3 fruit fly cellular contexts compared by ENCODE assay signal in genomic region chr3L:10747437-10747836, dm6.
TF ChIP-seq lines count a peak whose summit lies in the region.

No protein-coding gene starts in this region.

- no peak for TF ChIP-seq CTCF in whole organism, embryonic (GFP tag; optimal IDR thresholded peaks at IDR 0.05; lab: Kevin White, UChicago)

TF ChIP-seq in whole organism, adult, 20 proteins besides CTCF, POLR2A, EP300 and RAD21:
- TF ChIP-seq tj (GFP tag; optimal IDR thresholded peaks at IDR 0.05; lab: Kevin White, UChicago) (no peak), kay (GFP tag; lab: Kevin White, UChicago; ENCODE audit: borderline replicate concordance) (peak; percentile 39)

TF ChIP-seq in whole organism, embryonic, 481 proteins besides CTCF, POLR2A, EP300 and RAD21:
- no peak for TF ChIP-seq CG12391 (tag; optimal IDR thresholded peaks at IDR 0.05; lab: Kevin White, UChicago)
- no peak for TF ChIP-seq Abd-B (GFP tag; optimal IDR thresholded peaks at IDR 0.05; lab: Kevin White, UChicago)
- TF ChIP-seq CG7839 (tag; optimal IDR thresholded peaks at IDR 0.05; lab: Kevin White, UChicago), result peak; percentile 14
- peak; percentile 8 for TF ChIP-seq Nf-YC (tag; optimal IDR thresholded peaks at IDR 0.05; lab: Kevin White, UChicago)
- peak; percentile 73; the same call in 2 of the 4 replicates for TF ChIP-seq chinmo (GFP tag; IDR thresholded peaks at IDR 0.05; lab: Robert Waterston, UW; ENCODE audit: partially characterized antibody)
- peak in 1 of 2 experiments; percentile 14 for TF ChIP-seq eve (GFP tag; optimal IDR thresholded peaks at IDR 0.05; lab: Kevin White, UChicago)
- TF ChIP-seq chm (GFP tag; IDR thresholded peaks at IDR 0.05; lab: Robert Waterston, UW), result no peak
- no peak for TF ChIP-seq CG9817 (tag; optimal IDR thresholded peaks at IDR 0.05; lab: Kevin White, UChicago)
- peak in 1 of 2 experiments; percentile 23 for TF ChIP-seq Hr78 (GFP tag; optimal IDR thresholded peaks at IDR 0.05; lab: Kevin White, UChicago)
- TF ChIP-seq lab (GFP tag; optimal IDR thresholded peaks at IDR 0.05; lab: Kevin White, UChicago), result peak; percentile 13
- TF ChIP-seq sens-2 (GFP tag; IDR thresholded peaks at IDR 0.05; lab: Robert Waterston, UW), result 0 out of 2 replicates have a peak, but pooled peaks have one; percentile 4
- TF ChIP-seq cato (GFP tag; optimal IDR thresholded peaks at IDR 0.05; lab: Kevin White, UChicago; ENCODE audit: borderline replicate concordance), result no peak
- TF ChIP-seq CG7372 (GFP tag; IDR thresholded peaks at IDR 0.05; lab: Robert Waterston, UW), result 0 out of 2 replicates have a peak, but pooled peaks have one; percentile 28
- TF ChIP-seq stc (GFP tag; IDR thresholded peaks at IDR 0.05; lab: Robert Waterston, UW), result no peak
- peak; percentile 57 for TF ChIP-seq abd-A (tag; optimal IDR thresholded peaks at IDR 0.05; lab: Kevin White, UChicago)
- no peak for TF ChIP-seq HLH3B (GFP tag; IDR thresholded peaks at IDR 0.05; lab: Robert Waterston, UW)
- peak; percentile 14 for TF ChIP-seq gro (GFP tag; optimal IDR thresholded peaks at IDR 0.05; lab: Kevin White, UChicago)
- peak; percentile 22 for TF ChIP-seq sens (GFP tag; lab: Kevin White, UChicago)
- peak; percentile 62 for TF ChIP-seq sd (tag; optimal IDR thresholded peaks at IDR 0.05; lab: Kevin White, UChicago)
- TF ChIP-seq Ets65A (GFP tag; lab: Kevin White, UChicago), result peak; percentile 28
- no peak for TF ChIP-seq Lhr (GFP tag; optimal IDR thresholded peaks at IDR 0.05; lab: Kevin White, UChicago)
- TF ChIP-seq cg (GFP tag; optimal IDR thresholded peaks at IDR 0.05; lab: Kevin White, UChicago), result peak; percentile 41
- no peak for TF ChIP-seq her (GFP tag; optimal IDR thresholded peaks at IDR 0.05; lab: Kevin White, UChicago)
- peak; percentile 12 for TF ChIP-seq sug (tag; optimal IDR thresholded peaks at IDR 0.05; lab: Kevin White, UChicago)
- TF ChIP-seq Rfx (GFP tag; IDR thresholded peaks at IDR 0.05; lab: Robert Waterston, UW), result peak; percentile 16; the same call in 1 of the 2 replicates
- no peak for TF ChIP-seq Atf-2 (GFP tag; optimal IDR thresholded peaks at IDR 0.05; lab: Kevin White, UChicago)
- peak; percentile 53 for TF ChIP-seq Med (GFP tag; lab: Kevin White, UChicago)

TF ChIP-seq in whole organism, prepupa, 60 proteins besides CTCF, POLR2A, EP300 and RAD21:
- no peak for TF ChIP-seq fd85E (GFP tag; optimal IDR thresholded peaks at IDR 0.05; lab: Kevin White, UChicago)
- TF ChIP-seq fkh (GFP tag; optimal IDR thresholded peaks at IDR 0.05; lab: Kevin White, UChicago), result peak; percentile 49
